5 fruit fly cellular contexts compared by ENCODE assay signal in genomic region chr4:225824-226223, dm6.
TF ChIP-seq lines count a peak whose summit lies in the region.

No protein-coding gene starts in this region.

- TF ChIP-seq CTCF in whole organism, embryonic (GFP tag; optimal IDR thresholded peaks at IDR 0.05; lab: Kevin White, UChicago): no peak

TF ChIP-seq in whole organism, adult, 20 proteins besides CTCF, POLR2A, EP300 and RAD21:
- TF ChIP-seq cnc (optimal IDR thresholded peaks at IDR 0.05; lab: Kevin White, UChicago): no peak
- TF ChIP-seq CG7045 (GFP tag; optimal IDR thresholded peaks at IDR 0.05; lab: Kevin White, UChicago): no peak
- TF ChIP-seq CG33017 (tag; optimal IDR thresholded peaks at IDR 0.05; lab: Kevin White, UChicago): no peak
- no peak for TF ChIP-seq tj (GFP tag; optimal IDR thresholded peaks at IDR 0.05; lab: Kevin White, UChicago)
- no peak for TF ChIP-seq Mnt (GFP tag; optimal IDR thresholded peaks at IDR 0.05; lab: Kevin White, UChicago)
- TF ChIP-seq Hr96 (GFP tag; optimal IDR thresholded peaks at IDR 0.05; lab: Kevin White, UChicago): no peak
- peak; percentile 51 for TF ChIP-seq cic (GFP tag; optimal IDR thresholded peaks at IDR 0.05; lab: Kevin White, UChicago)
- no peak for TF ChIP-seq Crg-1 (GFP tag; optimal IDR thresholded peaks at IDR 0.05; lab: Kevin White, UChicago)
- no peak for TF ChIP-seq CG7101 (tag; optimal IDR thresholded peaks at IDR 0.05; lab: Kevin White, UChicago)
- TF ChIP-seq toe (GFP tag; optimal IDR thresholded peaks at IDR 0.05; lab: Kevin White, UChicago): no peak
- TF ChIP-seq CG5204 (GFP tag; optimal IDR thresholded peaks at IDR 0.05; lab: Kevin White, UChicago): peak; percentile 14
- TF ChIP-seq ovo (GFP tag; optimal IDR thresholded peaks at IDR 0.05; lab: Kevin White, UChicago): no peak
- peak; percentile 86 for TF ChIP-seq kay (GFP tag; lab: Kevin White, UChicago; ENCODE audit: borderline replicate concordance)
- no peak for TF ChIP-seq CG12768 (GFP tag; optimal IDR thresholded peaks at IDR 0.05; lab: Kevin White, UChicago)
- no peak for TF ChIP-seq CG14711 (tag; optimal IDR thresholded peaks at IDR 0.05; lab: Kevin White, UChicago)

TF ChIP-seq in whole organism, embryonic, 481 proteins besides CTCF, POLR2A, EP300 and RAD21 (continues in another document):
- no peak for TF ChIP-seq unpg (GFP tag; optimal IDR thresholded peaks at IDR 0.05; lab: Kevin White, UChicago)
- TF ChIP-seq Sox102F (GFP tag; optimal IDR thresholded peaks at IDR 0.05; lab: Kevin White, UChicago): no peak
- TF ChIP-seq inv (GFP tag; IDR thresholded peaks at IDR 0.05; lab: Robert Waterston, UW; ENCODE audit: partially characterized antibody): no peak
- peak; percentile 82 for TF ChIP-seq twi (tag; optimal IDR thresholded peaks at IDR 0.05; lab: Kevin White, UChicago)
- TF ChIP-seq CG5953 (GFP tag; IDR thresholded peaks at IDR 0.05; lab: Robert Waterston, UW): no peak
- TF ChIP-seq amos (GFP tag; IDR thresholded peaks at IDR 0.05; lab: Robert Waterston, UW; ENCODE audit: partially characterized antibody): no peak
- TF ChIP-seq shn (GFP tag; optimal IDR thresholded peaks at IDR 0.05; lab: Kevin White, UChicago): no peak
- TF ChIP-seq grau (tag; optimal IDR thresholded peaks at IDR 0.05; lab: Kevin White, UChicago): no peak
- TF ChIP-seq Trl (optimal IDR thresholded peaks at IDR 0.05; lab: Kevin White, UChicago): no peak
- no peak for TF ChIP-seq Trl (GFP tag; optimal IDR thresholded peaks at IDR 0.05; lab: Kevin White, UChicago)
- peak; percentile 94 for TF ChIP-seq CG2199 (GFP tag; IDR thresholded peaks at IDR 0.05; lab: Robert Waterston, UW)
- TF ChIP-seq MBD-R2 (GFP tag; IDR thresholded peaks at IDR 0.05; lab: Robert Waterston, UW): no peak
- TF ChIP-seq CG6272 (GFP tag; IDR thresholded peaks at IDR 0.05; lab: Robert Waterston, UW): no peak
- TF ChIP-seq wek (GFP tag; optimal IDR thresholded peaks at IDR 0.05; lab: Kevin White, UChicago): peak; percentile 46
- TF ChIP-seq CG14050 (GFP tag; IDR thresholded peaks at IDR 0.05; lab: Robert Waterston, UW): no peak
- TF ChIP-seq Tbp (GFP tag; optimal IDR thresholded peaks at IDR 0.05; lab: Kevin White, UChicago): no peak
- peak; percentile 29 for TF ChIP-seq stwl (tag; optimal IDR thresholded peaks at IDR 0.05; lab: Kevin White, UChicago)
- TF ChIP-seq fd64A (GFP tag; optimal IDR thresholded peaks at IDR 0.05; lab: Kevin White, UChicago): no peak
- TF ChIP-seq ftz-f1 (GFP tag; optimal IDR thresholded peaks at IDR 0.05; lab: Kevin White, UChicago): no peak
- peak; percentile 49 for TF ChIP-seq Vsx1 (GFP tag; optimal IDR thresholded peaks at IDR 0.05; lab: Kevin White, UChicago)

TF ChIP-seq in whole organism, prepupa, 60 proteins besides CTCF, POLR2A, EP300 and RAD21:
- TF ChIP-seq cyc (GFP tag; optimal IDR thresholded peaks at IDR 0.05; lab: Kevin White, UChicago) (no peak), CG6808 (GFP tag; optimal IDR thresholded peaks at IDR 0.05; lab: Kevin White, UChicago) (peak; percentile 15), CG7368 (GFP tag; optimal IDR thresholded peaks at IDR 0.05; lab: Kevin White, UChicago) (no peak), fkh (GFP tag; optimal IDR thresholded peaks at IDR 0.05; lab: Kevin White, UChicago) (peak; percentile 92), achi (GFP tag; optimal IDR thresholded peaks at IDR 0.05; lab: Kevin White, UChicago) (no peak), CG32006 (GFP tag; optimal IDR thresholded peaks at IDR 0.05; lab: Kevin White, UChicago) (no peak), CG10631 (GFP tag; optimal IDR thresholded peaks at IDR 0.05; lab: Kevin White, UChicago) (no peak), esn (GFP tag; optimal IDR thresholded peaks at IDR 0.05; lab: Kevin White, UChicago) (peak; percentile 30), Met (GFP tag; optimal IDR thresholded peaks at IDR 0.05; lab: Kevin White, UChicago) (peak; percentile 28), CG9139 (GFP tag; optimal IDR thresholded peaks at IDR 0.05; lab: Kevin White, UChicago) (peak; percentile 8), Eip78C (GFP tag; lab: Kevin White, UChicago) (peak; percentile 72), Eip75B (GFP tag; optimal IDR thresholded peaks at IDR 0.05; lab: Kevin White, UChicago) (peak; percentile 20)

TF ChIP-seq in whole organism, pupa, 21 proteins besides CTCF, POLR2A, EP300 and RAD21:
- peak; percentile 5 for TF ChIP-seq Snoo (tag; optimal IDR thresholded peaks at IDR 0.05; lab: Kevin White, UChicago)
- peak; percentile 16 for TF ChIP-seq gl (tag; optimal IDR thresholded peaks at IDR 0.05; lab: Kevin White, UChicago)
- TF ChIP-seq CG12605 (GFP tag; IDR thresholded peaks at IDR 0.05; lab: Robert Waterston, UW): no peak
- peak; percentile 6 for TF ChIP-seq Pif1A (GFP tag; optimal IDR thresholded peaks at IDR 0.05; lab: Kevin White, UChicago)
- no peak for TF ChIP-seq CG4496 (GFP tag; IDR thresholded peaks at IDR 0.05; lab: Robert Waterston, UW)
- no peak for TF ChIP-seq CG15710 (tag; optimal IDR thresholded peaks at IDR 0.05; lab: Kevin White, UChicago)

TF ChIP-seq in whole organism, wandering third instar larva, 38 proteins besides CTCF, POLR2A, EP300 and RAD21:
- TF ChIP-seq Hnf4 (GFP tag; optimal IDR thresholded peaks at IDR 0.05; lab: Kevin White, UChicago) (peak; percentile 16), foxo (GFP tag; optimal IDR thresholded peaks at IDR 0.05; lab: Kevin White, UChicago) (no peak), GATAd (GFP tag; optimal IDR thresholded peaks at IDR 0.05; lab: Kevin White, UChicago) (no peak), br (GFP tag; optimal IDR thresholded peaks at IDR 0.05; lab: Kevin White, UChicago) (no peak), Vsx2 (GFP tag; optimal IDR thresholded peaks at IDR 0.05; lab: Kevin White, UChicago; ENCODE audit: partially characterized antibody) (no peak)
